Worm (Caenorhabditis elegans) whole organism, late embryonic: ENCODE measurements around the gene srh-11.

Experiments used
- F13H6.1 ChIP-seq: sonication (generic microtip); optimal IDR thresholded peaks from 2 replicates; lab custom pipeline; 2016; ENCODE audit warnings: missing genetic modification characterization, missing compliant biosample characterization
- ceh-34 ChIP-seq: sonication (generic microtip); optimal IDR thresholded peaks from 2 replicates; lab custom pipeline; 2016; ENCODE audit warnings: mild to moderate bottlenecking, missing genetic modification characterization, missing compliant biosample characterization
- ceh-45 ChIP-seq: fragments of 200-800 bp; sonication (Bioruptor generic); IDR thresholded peaks from 2 replicates; pipeline ENCODE4 v1.3.6; 2022; ENCODE audit warnings: missing genetic modification reagents, missing genetic modification characterization, missing compliant biosample characterization
- ceh-6 ChIP-seq: fragments of 200-800 bp; sonication (Bioruptor generic); optimal IDR thresholded peaks from 2 replicates; lab custom pipeline; 2018; ENCODE audit warnings: mild to moderate bottlenecking, missing genetic modification characterization, missing compliant biosample characterization
- ceh-9 ChIP-seq: sonication (generic microtip); optimal IDR thresholded peaks from 2 replicates; lab custom pipeline; 2016; ENCODE audit warnings: mild to moderate bottlenecking, missing genetic modification characterization, inconsistent platforms, missing compliant biosample characterization
- ets-4 ChIP-seq: sonication (generic microtip); optimal IDR thresholded peaks from 2 replicates; lab custom pipeline; 2016; ENCODE audit warnings: missing genetic modification characterization, missing compliant biosample characterization
- fkh-6 ChIP-seq: sonication (generic microtip); optimal IDR thresholded peaks from 2 replicates; lab custom pipeline; 2016; ENCODE audit warnings: missing genetic modification characterization, missing compliant biosample characterization
- nfya-1 ChIP-seq: sonication (generic microtip); optimal IDR thresholded peaks from 2 replicates; lab custom pipeline; 2017; ENCODE audit warnings: missing genetic modification characterization, mild to moderate bottlenecking, missing compliant biosample characterization, antibody characterized with exemption, moderate library complexity
- sox-4 ChIP-seq: sonication (generic microtip); optimal IDR thresholded peaks from 2 replicates; lab custom pipeline; 2017; ENCODE audit warnings: mild to moderate bottlenecking, missing genetic modification characterization, inconsistent platforms, missing compliant biosample characterization
- tbx-2 ChIP-seq: sonication (generic microtip); optimal IDR thresholded peaks from 2 replicates; lab custom pipeline; 2016; ENCODE audit warnings: missing genetic modification characterization, missing compliant biosample characterization
- ttx-3 ChIP-seq: sonication (generic microtip); optimal IDR thresholded peaks from 2 replicates; lab custom pipeline; 2016; ENCODE audit warnings: missing genetic modification reagents, missing genetic modification characterization, missing compliant biosample characterization
- unc-42 ChIP-seq: sonication (generic microtip); optimal IDR thresholded peaks from 2 replicates; lab custom pipeline; 2016; ENCODE audit warnings: missing genotype, missing genetic modification characterization, missing compliant biosample characterization

ce11 chrX:8270971-8271553 lies 47.8 kb downstream of the srh-11 start, which contains the start of gene cutl-29:
- TF ChIP-seq unc-42 (tag; lab: Kevin White, UChicago) (no peak), tbx-2 (tag; lab: Kevin White, UChicago) (no peak), ets-4 (tag; lab: Kevin White, UChicago) (no peak), F13H6.1 (no peak), ceh-45 (GFP tag; lab: Robert Waterston, UW) (no peak), fkh-6 (no peak), sox-4 (no peak), ttx-3 (no peak), nfya-1 (tag; lab: Kevin White, UChicago) (no peak), ceh-6 (GFP tag; lab: Kevin White, UChicago) (no peak), ceh-34 (tag; lab: Kevin White, UChicago) (no peak), ceh-9 (tag; lab: Kevin White, UChicago) (no peak)
